Worm (Caenorhabditis elegans) whole organism, L3 larva: ENCODE results near the gene cest-32.

Source experiments
- R02D3.7 ChIP-seq: fragments of 150-350 bp; optimal IDR thresholded peaks from 2 replicates; lab custom pipeline; 2014; ENCODE audit warnings: missing biosample characterization, missing genetic modification characterization
- ZK546.5 ChIP-seq: sonication (generic microtip); optimal IDR thresholded peaks from 2 replicates; lab custom pipeline; 2017; ENCODE audit warnings: missing biosample characterization, missing genetic modification characterization
- ama-1 ChIP-seq: fragments of 150-350 bp; optimal IDR thresholded peaks from 2 replicates; lab custom pipeline; 2018
- ceh-28 ChIP-seq: fragments of 150-350 bp; optimal IDR thresholded peaks from 2 replicates; lab custom pipeline; 2014; ENCODE audit warnings: missing biosample characterization, missing genetic modification reagents, missing genetic modification characterization
- ceh-9 ChIP-seq: sonication (generic microtip); optimal IDR thresholded peaks from 2 replicates; lab custom pipeline; 2018; ENCODE audit warnings: missing biosample characterization, missing genetic modification characterization
- daf-12 ChIP-seq: fragments of 150-350 bp; optimal IDR thresholded peaks from 2 replicates; lab custom pipeline; 2014; ENCODE audit warnings: missing biosample characterization, missing genetic modification reagents, missing genetic modification characterization
- egl-27 ChIP-seq: sonication (generic microtip); optimal IDR thresholded peaks from 4 replicates; lab custom pipeline; 2017; ENCODE audit warnings: missing biosample characterization, missing genetic modification reagents, missing genetic modification characterization
- egl-5 ChIP-seq: fragments of 150-350 bp; optimal IDR thresholded peaks from 2 replicates; lab custom pipeline; 2017; ENCODE audit warnings: missing biosample characterization, missing genetic modification reagents, missing genetic modification characterization, inconsistent platforms
- elt-1 ChIP-seq: fragments of 150-350 bp; optimal IDR thresholded peaks from 2 replicates; lab custom pipeline; 2014; ENCODE audit warnings: missing biosample characterization, missing genetic modification characterization
- elt-2 ChIP-seq: sonication (generic microtip); optimal IDR thresholded peaks from 2 replicates; lab custom pipeline; 2016; ENCODE audit warnings: missing genetic modification reagents, mild to moderate bottlenecking, missing genetic modification characterization, missing compliant biosample characterization
- elt-3 ChIP-seq, 3 experiments: fragments of 150-350 bp in 1 of 3; sonication (generic microtip) in 2 of 3; optimal IDR thresholded peaks; 2 replicates in 2 of 3; 4 replicates in 1 of 3; lab custom pipeline; 2014 to 2017; ENCODE audit warnings: missing biosample characterization in 3 of 3, missing genetic modification characterization in 3 of 3
- fkh-10 ChIP-seq: sonication (generic microtip); optimal IDR thresholded peaks from 2 replicates; lab custom pipeline; 2017; ENCODE audit warnings: missing biosample characterization, missing genetic modification reagents, missing genetic modification characterization
- fkh-2 ChIP-seq: fragments of 150-350 bp; optimal IDR thresholded peaks from 2 replicates; lab custom pipeline; 2014; ENCODE audit warnings: missing biosample characterization, missing genetic modification reagents, missing genetic modification characterization
- fos-1 ChIP-seq: fragments of 150-350 bp; optimal IDR thresholded peaks from 2 replicates; lab custom pipeline; 2014; ENCODE audit warnings: missing biosample characterization, missing genetic modification characterization
- hmg-11 ChIP-seq: sonication (generic microtip); optimal IDR thresholded peaks from 2 replicates; lab custom pipeline; 2016; ENCODE audit warnings: missing genetic modification characterization, missing compliant biosample characterization
- jun-1 ChIP-seq: fragments of 150-350 bp; optimal IDR thresholded peaks from 2 replicates; lab custom pipeline; 2014; ENCODE audit warnings: missing biosample characterization, missing genetic modification reagents, missing genetic modification characterization
- lin-39 ChIP-seq: fragments of 150-350 bp; optimal IDR thresholded peaks from 2 replicates; lab custom pipeline; 2018; ENCODE audit warnings: missing biosample characterization, missing genetic modification reagents, missing genetic modification characterization
- lsy-12 ChIP-seq: sonication (generic microtip); optimal IDR thresholded peaks from 2 replicates; lab custom pipeline; 2016; ENCODE audit warnings: mild to moderate bottlenecking, missing genetic modification characterization, missing compliant biosample characterization
- mdl-1 ChIP-seq: fragments of 150-350 bp; optimal IDR thresholded peaks from 2 replicates; lab custom pipeline; 2014; ENCODE audit warnings: missing biosample characterization, missing genetic modification characterization
- mml-1 ChIP-seq: fragments of 150-350 bp; sonication (generic microtip); optimal IDR thresholded peaks from 3 replicates; lab custom pipeline; 2014; ENCODE audit warnings: missing biosample characterization, missing genetic modification characterization
- nhr-11 ChIP-seq: fragments of 150-350 bp; optimal IDR thresholded peaks from 2 replicates; lab custom pipeline; 2014; ENCODE audit warnings: missing biosample characterization, missing genetic modification characterization
- nhr-12 ChIP-seq: fragments of 150-350 bp; optimal IDR thresholded peaks from 2 replicates; lab custom pipeline; 2014; ENCODE audit warnings: missing biosample characterization, missing genetic modification characterization
- nhr-237 ChIP-seq: fragments of 150-350 bp; optimal IDR thresholded peaks from 2 replicates; lab custom pipeline; 2014; ENCODE audit warnings: missing biosample characterization, missing genetic modification characterization
- nhr-28 ChIP-seq: fragments of 150-350 bp; optimal IDR thresholded peaks from 2 replicates; lab custom pipeline; 2014; ENCODE audit warnings: missing biosample characterization, missing genetic modification characterization
- nhr-43 ChIP-seq: sonication (generic microtip); optimal IDR thresholded peaks from 2 replicates; lab custom pipeline; 2016; ENCODE audit warnings: mild to moderate bottlenecking, missing genetic modification characterization, missing compliant biosample characterization; ENCODE audit not compliant: poor library complexity, severe bottlenecking
- nhr-67 ChIP-seq: fragments of 150-350 bp; optimal IDR thresholded peaks from 2 replicates; lab custom pipeline; 2014; ENCODE audit warnings: missing biosample characterization, missing genetic modification characterization
- nhr-76 ChIP-seq: fragments of 150-350 bp; sonication (generic microtip); optimal IDR thresholded peaks from 5 replicates; lab custom pipeline; 2014; ENCODE audit warnings: missing biosample characterization, missing genetic modification characterization
- nhr-77 ChIP-seq: fragments of 150-350 bp; optimal IDR thresholded peaks from 2 replicates; lab custom pipeline; 2014; ENCODE audit warnings: missing biosample characterization, missing genetic modification characterization
- pha-4 ChIP-seq: fragments of 150-350 bp; optimal IDR thresholded peaks from 2 replicates; lab custom pipeline; 2014; ENCODE audit warnings: missing biosample characterization, missing genetic modification reagents, missing genetic modification characterization
- sea-2 ChIP-seq: fragments of 150-350 bp; sonication (generic microtip); optimal IDR thresholded peaks from 4 replicates; lab custom pipeline; 2014; ENCODE audit warnings: missing biosample characterization, missing genetic modification reagents, missing genetic modification characterization
- skn-1 ChIP-seq: fragments of 150-350 bp; optimal IDR thresholded peaks from 2 replicates; lab custom pipeline; 2014; ENCODE audit warnings: missing biosample characterization, missing genetic modification characterization
- snpc-4 ChIP-seq: fragments of 150-350 bp; optimal IDR thresholded peaks from 2 replicates; lab custom pipeline; 2014; ENCODE audit warnings: missing biosample characterization, missing genetic modification characterization
- tbx-2 ChIP-seq: sonication (generic microtip); optimal IDR thresholded peaks from 2 replicates; lab custom pipeline; 2016; ENCODE audit warnings: mild to moderate bottlenecking, missing genetic modification characterization, missing compliant biosample characterization
- unc-39 ChIP-seq: sonication (generic microtip); optimal IDR thresholded peaks from 4 replicates; lab custom pipeline; 2017; ENCODE audit warnings: missing biosample characterization, missing genetic modification characterization
- unc-62 ChIP-seq: fragments of 150-350 bp; sonication (generic microtip); optimal IDR thresholded peaks from 4 replicates; lab custom pipeline; 2014; ENCODE audit warnings: missing biosample characterization, missing genetic modification reagents, missing genetic modification characterization
- zag-1 ChIP-seq: fragments of 150-350 bp; optimal IDR thresholded peaks from 2 replicates; lab custom pipeline; 2014; ENCODE audit warnings: missing biosample characterization, missing genetic modification characterization
- ztf-4 ChIP-seq: fragments of 150-350 bp; optimal IDR thresholded peaks from 2 replicates; lab custom pipeline; 2014; ENCODE audit warnings: missing biosample characterization, missing genetic modification characterization

cest-32 gene

DNA sequence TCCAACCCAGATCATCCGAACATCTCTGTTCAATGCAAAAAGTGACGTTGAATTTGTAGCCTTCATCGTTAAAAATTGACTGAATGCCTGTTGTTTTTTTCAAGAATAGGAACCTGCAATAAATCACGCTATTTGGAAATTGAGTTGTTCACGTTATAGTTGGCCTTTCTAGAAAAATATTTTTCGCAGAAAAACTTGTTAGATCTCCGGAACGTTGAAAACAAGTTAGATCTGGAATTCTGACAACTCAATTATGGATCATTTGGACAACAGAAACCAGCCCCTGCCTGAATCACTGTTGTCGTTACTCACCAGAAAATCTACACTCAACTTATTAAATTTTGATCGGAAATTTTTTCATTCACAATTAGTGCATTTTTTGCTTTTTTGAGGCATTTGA is 23.7 kb upstream of the cest-32 start, which contains the start of gene srt-67:
Gene srt-67 (minus strand): TSS at position 101 of the 400 bp plus-strand sequence.
- no peak for TF ChIP-seq mml-1 (tag; lab: Kevin White, UChicago)
- TF ChIP-seq unc-39 (tag; lab: Kevin White, UChicago), result no peak
- TF ChIP-seq elt-1 (tag; lab: Kevin White, UChicago), result no peak
- TF ChIP-seq nhr-67, result no peak
- TF ChIP-seq ZK546.5, result no peak
- TF ChIP-seq fos-1 (tag; lab: Kevin White, UChicago), result no peak
- TF ChIP-seq snpc-4 (tag; lab: Kevin White, UChicago), result no peak
- TF ChIP-seq zag-1 (tag; lab: Kevin White, UChicago), result no peak
- TF ChIP-seq nhr-237, result no peak
- TF ChIP-seq ama-1 (lab: Kevin White, UChicago), result no peak
- TF ChIP-seq nhr-76, result no peak
- TF ChIP-seq sea-2, result no peak
- TF ChIP-seq nhr-12 (tag; lab: Kevin White, UChicago), result no peak
- no peak for TF ChIP-seq fkh-2 (tag; lab: Kevin White, UChicago)
- TF ChIP-seq fkh-10 (GFP tag; lab: Kevin White, UChicago), result no peak
- TF ChIP-seq egl-5 (tag; lab: Kevin White, UChicago), result no peak
- no peak for TF ChIP-seq daf-12 (tag; lab: Kevin White, UChicago)
- no peak for TF ChIP-seq R02D3.7 (tag; lab: Kevin White, UChicago)
- TF ChIP-seq egl-27, result no peak

DNA sequence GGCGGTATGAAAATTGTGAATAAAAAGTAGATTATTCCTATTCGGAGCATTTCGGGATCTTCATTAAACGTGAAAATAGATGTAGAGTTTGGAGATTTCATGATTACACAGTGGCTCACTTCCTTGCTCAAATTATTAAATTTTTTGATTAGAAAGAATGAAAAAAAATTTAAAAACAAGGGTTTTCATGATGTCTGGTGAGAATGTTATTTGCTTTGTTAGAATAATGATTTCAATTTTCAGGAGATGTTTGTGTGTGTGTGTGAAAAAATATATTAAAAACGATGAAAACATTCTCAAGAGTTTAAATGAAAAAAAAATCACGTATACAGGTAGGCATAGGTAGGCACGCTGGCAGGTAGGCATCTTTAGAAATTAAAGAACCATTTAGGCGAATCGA is 18.3 kb upstream of the cest-32 start, which contains the start of gene srt-68:
Gene srt-68 (minus strand): TSS at position 101 of the 400 bp plus-strand sequence.
- TF ChIP-seq hmg-11 (tag; lab: Kevin White, UChicago), result no peak
- TF ChIP-seq snpc-4 (tag; lab: Kevin White, UChicago), result no peak
- no peak for TF ChIP-seq fkh-10 (GFP tag; lab: Kevin White, UChicago)
- no peak for TF ChIP-seq lsy-12 (tag; lab: Kevin White, UChicago)
- TF ChIP-seq elt-1 (tag; lab: Kevin White, UChicago), result no peak
- no peak for TF ChIP-seq ztf-4 (tag; lab: Kevin White, UChicago)

DNA sequence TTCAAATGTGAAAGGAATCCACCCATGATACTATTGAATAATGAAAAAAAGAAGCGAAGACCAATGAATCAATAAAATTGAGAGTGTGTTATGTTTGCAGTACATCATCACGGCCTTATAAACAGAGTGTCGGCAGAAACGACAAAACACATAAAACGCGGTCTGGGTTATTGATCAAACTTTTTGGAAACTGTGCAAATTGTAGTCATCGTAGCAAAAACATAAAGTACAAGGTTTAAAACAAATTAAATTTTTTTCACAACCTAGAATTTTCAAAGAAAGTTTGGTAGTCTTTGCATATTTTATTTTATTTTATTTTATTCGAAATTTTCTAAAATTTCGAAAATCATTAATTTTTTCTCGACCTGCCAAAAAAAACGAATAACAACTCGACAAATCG is 9.3 kb upstream of the cest-32 start, which contains the start of gene cest-35.1:
Gene cest-35.1 (minus strand): TSS at position 101 of the 400 bp plus-strand sequence.
- no peak for TF ChIP-seq nhr-76
- no peak for TF ChIP-seq sea-2
- TF ChIP-seq tbx-2 (tag; lab: Kevin White, UChicago), result no peak
- TF ChIP-seq fos-1 (tag; lab: Kevin White, UChicago), result no peak
- no peak for TF ChIP-seq elt-3 (tag; optimal IDR thresholded peaks at IDR 0.05; lab: Kevin White, UChicago)
- TF ChIP-seq fkh-2 (tag; lab: Kevin White, UChicago), result no peak
- no peak for TF ChIP-seq unc-62 (GFP tag; lab: Kevin White, UChicago)
- TF ChIP-seq jun-1, result no peak
- no peak for TF ChIP-seq ztf-4 (tag; lab: Kevin White, UChicago)
- no peak for TF ChIP-seq unc-39 (tag; lab: Kevin White, UChicago)
- TF ChIP-seq fkh-10 (GFP tag; lab: Kevin White, UChicago), result no peak
- TF ChIP-seq nhr-237, result no peak
- TF ChIP-seq ceh-9, result no peak
- no peak for TF ChIP-seq ceh-28 (tag; lab: Kevin White, UChicago)

DNA sequence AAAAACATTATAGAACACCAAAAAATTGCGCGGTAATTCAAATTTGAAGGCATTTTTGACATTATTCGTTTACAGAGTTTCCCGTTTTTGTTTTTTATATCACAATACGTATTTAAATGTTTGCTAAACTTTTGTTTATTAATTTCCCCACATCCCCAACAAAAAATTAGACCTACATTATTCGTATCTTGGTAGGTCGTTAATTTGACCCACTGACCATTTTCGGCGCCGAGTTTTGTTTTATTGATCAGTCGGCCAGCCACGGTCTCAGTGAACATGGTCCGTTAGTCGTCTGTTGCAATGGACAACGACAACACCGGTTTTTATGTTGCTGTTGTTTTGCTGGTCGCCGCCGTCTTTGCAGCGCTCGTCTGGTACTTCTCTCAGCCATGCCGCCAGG is 6.2 kb upstream of the cest-32 start, which contains the start of gene B0238.15:
Gene B0238.15 (plus strand): TSS at position 301 of the 400 bp plus-strand sequence.
- TF ChIP-seq hmg-11 (tag; lab: Kevin White, UChicago), result no peak

DNA sequence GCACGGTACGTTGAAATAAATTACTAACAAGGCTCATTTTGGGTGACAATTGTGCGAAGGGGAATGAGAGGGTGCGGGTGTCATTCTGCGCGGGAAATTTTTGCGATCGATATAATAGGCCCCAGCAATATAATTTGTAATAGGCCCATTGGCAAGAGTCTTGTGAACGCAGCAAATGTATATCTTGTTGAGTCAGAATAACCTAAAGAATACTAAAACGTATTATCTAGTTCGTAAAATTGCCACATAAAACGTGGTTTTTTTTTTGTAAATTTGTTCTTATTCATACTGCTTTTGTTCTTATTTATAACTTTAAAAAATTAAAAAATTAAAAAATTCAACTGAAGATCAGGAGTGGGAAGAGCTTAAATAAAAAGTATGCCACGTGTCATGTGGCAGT is 5.7 kb upstream of the cest-32 start, which contains the start of gene C52A10.3:
Gene C52A10.3 (minus strand): TSS at position 101 of the 400 bp plus-strand sequence.
- no peak for TF ChIP-seq daf-12 (tag; lab: Kevin White, UChicago)
- no peak for TF ChIP-seq nhr-12 (tag; lab: Kevin White, UChicago)
- no peak for TF ChIP-seq ztf-4 (tag; lab: Kevin White, UChicago)
- no peak for TF ChIP-seq pha-4 (tag; lab: Kevin White, UChicago)
- no peak for TF ChIP-seq egl-5 (tag; lab: Kevin White, UChicago)
- TF ChIP-seq nhr-11 (tag; lab: Kevin White, UChicago), result no peak

DNA sequence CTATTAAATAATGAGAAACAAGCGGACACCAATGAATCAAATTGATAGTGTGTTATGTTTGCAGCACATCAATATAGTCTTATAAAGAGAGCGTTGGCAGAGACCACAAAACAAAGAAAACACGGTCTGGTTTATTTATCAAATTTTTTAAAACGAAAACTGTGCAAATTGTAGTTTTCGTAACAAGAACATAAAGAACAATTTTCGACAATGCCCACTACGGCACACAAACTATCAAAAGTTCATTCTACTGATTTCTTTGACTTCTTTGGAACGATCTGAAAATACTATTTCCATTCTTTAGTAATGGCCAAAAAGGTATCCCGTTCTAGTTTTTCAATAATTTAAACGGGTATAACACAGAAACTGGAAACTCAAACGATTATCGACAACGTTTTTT is 3.4 kb upstream of the cest-32 start, which contains the start of gene cest-35.2:
Gene cest-35.2 (minus strand): TSS at position 101 of the 400 bp plus-strand sequence.
- TF ChIP-seq lin-39 (tag; lab: Kevin White, UChicago), result no peak
- TF ChIP-seq nhr-28 (tag; lab: Kevin White, UChicago), result no peak
- no peak for TF ChIP-seq ceh-28 (tag; lab: Kevin White, UChicago)
- TF ChIP-seq ama-1 (lab: Kevin White, UChicago), result no peak
- TF ChIP-seq unc-62 (GFP tag; lab: Kevin White, UChicago), result no peak
- no peak for TF ChIP-seq nhr-77
- TF ChIP-seq zag-1 (tag; lab: Kevin White, UChicago), result no peak
- TF ChIP-seq daf-12 (tag; lab: Kevin White, UChicago), result no peak
- TF ChIP-seq skn-1, result no peak
- TF ChIP-seq nhr-43 (tag; lab: Kevin White, UChicago), result no peak
- no peak for TF ChIP-seq mdl-1 (tag; lab: Kevin White, UChicago)
- no peak for TF ChIP-seq sea-2
- TF ChIP-seq elt-2 (tag; lab: Kevin White, UChicago), result no peak
- TF ChIP-seq egl-27, result no peak
- TF ChIP-seq fkh-10 (GFP tag; lab: Kevin White, UChicago), result no peak
- TF ChIP-seq lsy-12 (tag; lab: Kevin White, UChicago), result no peak
- TF ChIP-seq nhr-11 (tag; lab: Kevin White, UChicago), result no peak
- TF ChIP-seq tbx-2 (tag; lab: Kevin White, UChicago), result no peak
- TF ChIP-seq elt-3 (tag; optimal IDR thresholded peaks at IDR 0.05; lab: Kevin White, UChicago), result no peak
